Fruit fly (Drosophila melanogaster): ENCODE results near the gene lqfR.

Gene lqfR

dm6 chr3R:22368777-22369214, 42.3 kb upstream of the lqfR start (continued):
- TF ChIP-seq Sox102F (GFP tag; optimal IDR thresholded peaks at IDR 0.05) (peak; percentile 74), CG11294 (GFP tag; IDR thresholded peaks at IDR 0.05) (peak; percentile 79), svp (GFP tag) (peak; percentile 66), CG1621 (tag; optimal IDR thresholded peaks at IDR 0.05) (no peak), Sox15 (GFP tag; optimal IDR thresholded peaks at IDR 0.05) (no peak), fd85E (GFP tag; optimal IDR thresholded peaks at IDR 0.05) (no peak), fkh (GFP tag; optimal IDR thresholded peaks at IDR 0.05) (peak; percentile 54), spab (GFP tag; optimal IDR thresholded peaks at IDR 0.05) (peak; percentile 43)

dm6 chr3R:22372535-22372934, 38.6 kb upstream of the lqfR start, which contains the start of gene CG7069:
Gene CG7069 (plus strand): TSS chr3R:22372835.
- TF ChIP-seq CG11762 (GFP tag; optimal IDR thresholded peaks at IDR 0.05; ENCODE audit: insufficient read depth): no peak
- no peak for TF ChIP-seq CG34406 (GFP tag; optimal IDR thresholded peaks at IDR 0.05)
- no peak for TF ChIP-seq salr (GFP tag; optimal IDR thresholded peaks at IDR 0.05)
- no peak for TF ChIP-seq CG8319 (GFP tag; optimal IDR thresholded peaks at IDR 0.05)
- no peak for TF ChIP-seq eg (GFP tag; IDR thresholded peaks at IDR 0.05)
- TF ChIP-seq net (GFP tag; optimal IDR thresholded peaks at IDR 0.05): no peak
- TF ChIP-seq OdsH (GFP tag; optimal IDR thresholded peaks at IDR 0.05): no peak
- TF ChIP-seq CG6854 (GFP tag; optimal IDR thresholded peaks at IDR 0.05): no peak
- TF ChIP-seq Ets96B (tag; optimal IDR thresholded peaks at IDR 0.05): no peak
- TF ChIP-seq CG6792 (GFP tag; optimal IDR thresholded peaks at IDR 0.05): no peak
- TF ChIP-seq Lpt (GFP tag; optimal IDR thresholded peaks at IDR 0.05): no peak
- no peak for TF ChIP-seq cyc (GFP tag; optimal IDR thresholded peaks at IDR 0.05)
- TF ChIP-seq Gug (GFP tag; IDR thresholded peaks at IDR 0.05): no peak
- no peak for TF ChIP-seq CG10669 (GFP tag; optimal IDR thresholded peaks at IDR 0.05)
- no peak for TF ChIP-seq Hr38 (GFP tag; optimal IDR thresholded peaks at IDR 0.05)
- TF ChIP-seq CG3919 (GFP tag; optimal IDR thresholded peaks at IDR 0.05): no peak
- TF ChIP-seq svp (GFP tag): no peak
- TF ChIP-seq Hr4 (GFP tag; optimal IDR thresholded peaks at IDR 0.05): no peak
- TF ChIP-seq dac (GFP tag; optimal IDR thresholded peaks at IDR 0.05): no peak

- no peak for TF ChIP-seq CG6163 (GFP tag; IDR thresholded peaks at IDR 0.05)
- TF ChIP-seq fkh (GFP tag; optimal IDR thresholded peaks at IDR 0.05): no peak
- TF ChIP-seq Smox (GFP tag; optimal IDR thresholded peaks at IDR 0.05): no peak
- no peak for TF ChIP-seq CG34406 (GFP tag; optimal IDR thresholded peaks at IDR 0.05)
- no peak for TF ChIP-seq Sox14 (GFP tag; optimal IDR thresholded peaks at IDR 0.05)
- TF ChIP-seq OdsH (GFP tag; optimal IDR thresholded peaks at IDR 0.05): no peak
- no peak for TF ChIP-seq CG7368 (GFP tag; optimal IDR thresholded peaks at IDR 0.05)
- no peak for TF ChIP-seq CG6792 (GFP tag; optimal IDR thresholded peaks at IDR 0.05)
These were observed 35.4 kb upstream of the lqfR start, which contains the start of gene CG18596 for dm6 chr3R:22375674-22376073. Gene CG18596 (plus strand): TSS chr3R:22375923.

DNA sequence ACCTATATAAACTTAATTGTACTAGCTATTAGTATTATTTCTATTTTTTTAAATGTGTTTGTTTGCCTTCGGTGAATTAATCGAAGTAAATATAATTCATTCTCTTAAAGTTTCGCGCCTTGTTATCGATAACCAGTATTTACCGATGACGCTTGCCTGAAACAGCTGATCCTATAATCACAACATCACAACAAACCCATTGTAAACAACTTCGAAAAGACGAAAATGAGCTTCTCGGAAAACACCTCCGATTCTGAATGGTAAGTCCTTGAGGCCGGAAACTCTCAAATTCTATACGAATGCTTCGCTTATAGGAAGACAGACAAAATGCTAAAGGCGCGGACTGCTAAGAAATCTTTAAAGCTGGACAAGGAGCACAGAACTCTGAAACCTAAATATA, 31.2 kb upstream of the lqfR start, which contains the start of gene CG34149:
Gene CG34149 (plus strand): TSS at position 187 of the 400 bp plus-strand sequence.
- TF ChIP-seq Blimp-1 (GFP tag; optimal IDR thresholded peaks at IDR 0.05) (no peak), CG10631 (GFP tag; optimal IDR thresholded peaks at IDR 0.05) (no peak), CG16779 (tag; optimal IDR thresholded peaks at IDR 0.05) (no peak), Eip75B (GFP tag; optimal IDR thresholded peaks at IDR 0.05) (no peak), salr (GFP tag; optimal IDR thresholded peaks at IDR 0.05) (no peak), fd85E (GFP tag; optimal IDR thresholded peaks at IDR 0.05) (no peak), fkh (GFP tag; optimal IDR thresholded peaks at IDR 0.05) (peak; percentile 82), pdm3 (GFP tag; optimal IDR thresholded peaks at IDR 0.05) (no peak)

DNA sequence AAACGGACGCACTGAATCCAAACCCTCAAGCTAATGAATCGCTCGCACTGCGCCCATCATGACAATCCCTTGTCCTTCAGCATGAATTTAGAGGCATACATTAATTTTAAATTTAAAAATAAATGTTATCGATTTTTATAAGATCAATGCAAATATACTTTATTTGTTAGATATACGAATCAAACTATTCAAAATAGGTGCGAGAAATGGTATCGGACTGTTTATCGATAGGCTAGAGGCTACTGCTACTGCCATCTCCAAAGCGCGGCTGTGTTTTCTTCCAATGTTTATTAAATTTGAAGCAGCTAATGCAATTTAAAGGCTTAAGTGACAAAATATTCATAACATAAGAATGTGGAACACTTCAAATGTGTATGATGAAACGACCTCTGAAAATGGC, 30.0 kb upstream of the lqfR start, which contains the start of gene CG43342:
Gene CG43342 (plus strand): TSS at position 264 of the 400 bp plus-strand sequence.
- TF ChIP-seq fkh (GFP tag; optimal IDR thresholded peaks at IDR 0.05) (peak; percentile 64), vri (GFP tag; optimal IDR thresholded peaks at IDR 0.05) (no peak)
